Fruit fly (Drosophila melanogaster): Measurements from ENCODE around the gene kri.

- TF ChIP-seq CTCF (optimal IDR thresholded peaks at IDR 0.05) (peak; percentile 0 to 18), CG8478 (optimal IDR thresholded peaks at IDR 0.05) (no peak)
Measured at dm6 chr3L:5810633-5811341, at the start of gene kri, which contains the start of gene S6k.
